Worm (Caenorhabditis elegans) whole organism, late embryonic: ENCODE results near the gene ech-1.1.

Source experiments
- pag-3 ChIP-seq: sonication (generic microtip); optimal IDR thresholded peaks from 2 replicates; lab custom pipeline; 2016; ENCODE audit warnings: missing compliant biosample characterization, missing genetic modification characterization, borderline replicate concordance
- tbx-2 ChIP-seq: sonication (generic microtip); optimal IDR thresholded peaks from 2 replicates; lab custom pipeline; 2016; ENCODE audit warnings: missing genetic modification characterization, missing compliant biosample characterization
- unc-55 ChIP-seq: sonication (generic microtip); optimal IDR thresholded peaks from 2 replicates; lab custom pipeline; 2017; ENCODE audit warnings: missing biosample characterization, missing genetic modification reagents, missing genetic modification characterization

- TF ChIP-seq pag-3 (tag; lab: Kevin White, UChicago) = no peak
- TF ChIP-seq tbx-2 = no peak
- no peak for TF ChIP-seq unc-55 (GFP tag; lab: Kevin White, UChicago)
These were observed 8.9 kb downstream of the ech-1.1 start, which contains the start of gene srx-58 for ce11 chrV:15352376-15352775.
